Worm (Caenorhabditis elegans) whole organism, L4 larva: ENCODE data around the gene cept-1.

Experiments used
- Y105C5A.15 ChIP-seq: fragments of 200-800 bp; sonication (Bioruptor generic); IDR thresholded peaks from 2 replicates; pipeline ENCODE4 v1.3.6; 2022; ENCODE audit warnings: missing genetic modification characterization, missing compliant biosample characterization
- ceh-62 ChIP-seq: sonication (generic microtip); optimal IDR thresholded peaks from 2 replicates; lab custom pipeline; 2017; ENCODE audit warnings: missing biosample characterization, missing genetic modification characterization
- daf-16 ChIP-seq, 3 experiments: sonication (generic microtip); optimal IDR thresholded peaks; 2 replicates each; lab custom pipeline; 2016 to 2017; ENCODE audit warnings: missing genetic modification characterization in 3 of 3, missing genetic modification reagents in 3 of 3, mild to moderate bottlenecking in 2 of 3, missing compliant biosample characterization in 2 of 3, missing biosample characterization in 1 of 3, moderate library complexity in 1 of 3
- egl-43 ChIP-seq: fragments of 200-800 bp; sonication (Bioruptor generic); IDR thresholded peaks from 2 replicates; pipeline ENCODE4 v1.3.6; 2022; ENCODE audit warnings: missing genetic modification reagents, missing genetic modification characterization, missing compliant biosample characterization
- lin-39 ChIP-seq: fragments of 150-350 bp; optimal IDR thresholded peaks from 2 replicates; lab custom pipeline; 2014; ENCODE audit warnings: missing biosample characterization, missing genetic modification reagents, missing genetic modification characterization
- nhr-41 ChIP-seq: fragments of 200-800 bp; sonication (Bioruptor generic); IDR thresholded peaks from 2 replicates; pipeline ENCODE4 v1.3.6; 2022; ENCODE audit warnings: missing genetic modification reagents, missing genetic modification characterization, missing compliant biosample characterization
- snpc-4 ChIP-seq: fragments of 150-350 bp; optimal IDR thresholded peaks from 2 replicates; lab custom pipeline; 2014; ENCODE audit warnings: missing biosample characterization, missing genetic modification characterization
- unc-62 ChIP-seq, 3 experiments: fragments of 150-350 bp in 1 of 3; sonication (generic microtip); optimal IDR thresholded peaks in 2 of 3; peaks in 1 of 3; 1 replicate in 1 of 3; 2 replicates in 2 of 3; lab custom pipeline; 2014 to 2017; ENCODE audit warnings: missing biosample characterization in 3 of 3, missing genetic modification characterization in 3 of 3, missing genetic modification reagents in 3 of 3, missing genotype in 1 of 3

ce11 chrX:12726129-12726528, 35.7 kb upstream of the cept-1 start:
- no peak for TF ChIP-seq ceh-62 (tag; lab: Kevin White, UChicago)
- no peak for TF ChIP-seq snpc-4 (tag; lab: Kevin White, UChicago)
- TF ChIP-seq nhr-41, result no peak
- no peak for TF ChIP-seq Y105C5A.15 (GFP tag; lab: Robert Waterston, UW)
- no peak for TF ChIP-seq unc-62 (GFP tag; optimal IDR thresholded peaks at IDR 0.05 in 1 of 2; lab: Kevin White, UChicago)
- no peak for TF ChIP-seq unc-62 (tag; optimal IDR thresholded peaks at IDR 0.05; lab: Kevin White, UChicago)
- no peak for TF ChIP-seq egl-43
- no peak for TF ChIP-seq daf-16 (GFP tag; optimal IDR thresholded peaks at IDR 0.05; lab: Kevin White, UChicago)
- TF ChIP-seq daf-16 (tag; optimal IDR thresholded peaks at IDR 0.05; lab: Kevin White, UChicago), result no peak
- TF ChIP-seq lin-39, result no peak
